Fruit fly (Drosophila melanogaster) whole organism, embryonic: ENCODE measurements around the gene CG14341.
A peak's percentile ranks its signal among the peaks of the same experiment; 100 is the strongest.

Source experiments
- ATbp ChIP-seq: fragments of 200-800 bp; sonication (Bioruptor generic); optimal IDR thresholded peaks from 2 replicates; lab custom pipeline; 2017; ENCODE audit warnings: missing biosample characterization, mild to moderate bottlenecking, missing genetic modification characterization, missing genetic modification reagents
- Asciz ChIP-seq: fragments of 200-800 bp; sonication (Bioruptor generic); optimal IDR thresholded peaks from 2 replicates; lab custom pipeline; 2017; ENCODE audit warnings: missing biosample characterization, mild to moderate bottlenecking, missing genetic modification characterization, missing genetic modification reagents
- Atf3 ChIP-seq: fragments of 200-800 bp; sonication (Bioruptor generic); optimal IDR thresholded peaks from 3 replicates; lab custom pipeline; 2016; ENCODE audit warnings: missing biosample characterization, missing genetic modification characterization
- BEAF-32 ChIP-seq: fragments of 200-800 bp; sonication (Bioruptor generic); optimal IDR thresholded peaks from 3 replicates; lab custom pipeline; 2017; ENCODE audit warnings: missing biosample characterization, missing genetic modification characterization, mild to moderate bottlenecking, moderate library complexity, missing genetic modification reagents
- CG10366 ChIP-seq: fragments of 200-800 bp; sonication (Bioruptor generic); IDR thresholded peaks from 2 replicates; pipeline ENCODE4 v1.3.6; 2022; ENCODE audit warnings: missing biosample characterization, missing genetic modification characterization
- CG10431 ChIP-seq: fragments of 200-800 bp; sonication (Bioruptor generic); optimal IDR thresholded peaks from 3 replicates; lab custom pipeline; 2018; ENCODE audit warnings: missing biosample characterization, mild to moderate bottlenecking, missing genetic modification characterization
- CG11560 ChIP-seq: fragments of 200-800 bp; sonication (Bioruptor generic); IDR thresholded peaks from 3 replicates; pipeline ENCODE4 v1.3.6; 2022; ENCODE audit warnings: missing biosample characterization, missing genetic modification characterization
- CG13424 ChIP-seq: fragments of 200-800 bp; sonication (Bioruptor generic); optimal IDR thresholded peaks from 2 replicates; lab custom pipeline; 2019; ENCODE audit warnings: missing biosample characterization, mild to moderate bottlenecking, missing genetic modification characterization, moderate library complexity
- CG13624 ChIP-seq: fragments of 200-800 bp; sonication (Bioruptor generic); optimal IDR thresholded peaks from 2 replicates; lab custom pipeline; 2016; ENCODE audit warnings: missing biosample characterization, missing genetic modification characterization
- CG15601 ChIP-seq: fragments of 200-800 bp; sonication (Bioruptor generic); optimal IDR thresholded peaks from 3 replicates; lab custom pipeline; 2019; ENCODE audit warnings: missing biosample characterization, mild to moderate bottlenecking, missing genetic modification characterization, moderate library complexity
- CG18011 ChIP-seq: fragments of 200-800 bp; sonication (Bioruptor generic); optimal IDR thresholded peaks from 2 replicates; lab custom pipeline; 2017; ENCODE audit warnings: missing biosample characterization, missing genetic modification characterization, mild to moderate bottlenecking, moderate library complexity, missing genotype
- CG2120 ChIP-seq: fragments of 200-800 bp; sonication (Bioruptor generic); optimal IDR thresholded peaks from 3 replicates; lab custom pipeline; 2016; ENCODE audit warnings: missing biosample characterization, missing genetic modification characterization
- CG3065 ChIP-seq: fragments of 200-800 bp; sonication (Bioruptor generic); optimal IDR thresholded peaks from 2 replicates; lab custom pipeline; 2016; ENCODE audit warnings: missing biosample characterization, missing genetic modification characterization
- CG32532 ChIP-seq: fragments of 200-800 bp; sonication (Bioruptor generic); IDR thresholded peaks from 2 replicates; pipeline ENCODE4 v1.3.6; 2022; ENCODE audit warnings: missing biosample characterization, missing genetic modification characterization
- CG33213 ChIP-seq: fragments of 200-800 bp; sonication (Bioruptor generic); optimal IDR thresholded peaks from 3 replicates; lab custom pipeline; 2016; ENCODE audit warnings: missing biosample characterization, missing genetic modification characterization
- CG34422 ChIP-seq: fragments of 200-800 bp; sonication (Bioruptor generic); IDR thresholded peaks from 3 replicates; pipeline ENCODE4 v1.3.6; 2022; ENCODE audit warnings: missing biosample characterization, missing genetic modification characterization
- CG6791 ChIP-seq: fragments of 200-800 bp; sonication (Bioruptor generic); IDR thresholded peaks from 3 replicates; pipeline ENCODE4 v1.3.6; 2022; ENCODE audit warnings: missing biosample characterization, missing genetic modification characterization; ENCODE audit not compliant: partially characterized antibody
- CG6813 ChIP-seq: fragments of 200-800 bp; sonication (Bioruptor generic); optimal IDR thresholded peaks from 2 replicates; lab custom pipeline; 2017; ENCODE audit warnings: missing biosample characterization, missing genetic modification characterization, mild to moderate bottlenecking, moderate library complexity, missing genetic modification reagents
- CG7745 ChIP-seq: fragments of 200-800 bp; sonication (Bioruptor generic); optimal IDR thresholded peaks from 2 replicates; lab custom pipeline; 2018; ENCODE audit warnings: missing biosample characterization, mild to moderate bottlenecking, missing genetic modification characterization, moderate library complexity
- CG7786 ChIP-seq: fragments of 200-800 bp; sonication (Bioruptor generic); optimal IDR thresholded peaks from 2 replicates; lab custom pipeline; 2016; ENCODE audit warnings: missing biosample characterization, missing genetic modification characterization
- CG7839 ChIP-seq: fragments of 200-800 bp; sonication (Bioruptor generic); optimal IDR thresholded peaks from 3 replicates; lab custom pipeline; 2018; ENCODE audit warnings: missing biosample characterization, mild to moderate bottlenecking, missing genetic modification characterization, moderate library complexity
- CG9817 ChIP-seq: fragments of 200-800 bp; sonication (Bioruptor generic); optimal IDR thresholded peaks from 2 replicates; lab custom pipeline; 2018; ENCODE audit warnings: missing biosample characterization, mild to moderate bottlenecking, missing genetic modification characterization, moderate library complexity
- CTCF ChIP-seq: fragments of 200-800 bp; sonication (Bioruptor generic); optimal IDR thresholded peaks from 2 replicates; lab custom pipeline; 2017; ENCODE audit warnings: missing biosample characterization, mild to moderate bottlenecking, missing genetic modification characterization, moderate library complexity
- Dbx ChIP-seq: fragments of 200-800 bp; sonication (Bioruptor generic); IDR thresholded peaks from 3 replicates; pipeline ENCODE4 v1.3.6; 2022; ENCODE audit warnings: missing biosample characterization, missing genetic modification characterization
- Dref ChIP-seq: fragments of 200-800 bp; sonication (Bioruptor generic); IDR thresholded peaks from 2 replicates; pipeline ENCODE4 v1.3.6; 2022; ENCODE audit warnings: missing biosample characterization, missing genetic modification characterization
- Kr ChIP-seq: fragments of 200-800 bp; sonication (Bioruptor generic); optimal IDR thresholded peaks from 2 replicates; lab custom pipeline; 2017; ENCODE audit warnings: missing biosample characterization, mild to moderate bottlenecking, missing genetic modification characterization
- Mad ChIP-seq: fragments of 200-800 bp; sonication (Bioruptor generic); optimal IDR thresholded peaks from 2 replicates; lab custom pipeline; 2016; ENCODE audit warnings: missing biosample characterization, missing genetic modification characterization
- Myb ChIP-seq: fragments of 200-800 bp; sonication (Bioruptor generic); optimal IDR thresholded peaks from 2 replicates; lab custom pipeline; 2016; ENCODE audit warnings: missing biosample characterization, missing genetic modification characterization
- Nf-YA ChIP-seq: fragments of 200-800 bp; sonication (Bioruptor generic); IDR thresholded peaks from 2 replicates; pipeline ENCODE4 v1.3.6; 2022; ENCODE audit warnings: missing biosample characterization, missing genetic modification characterization
- NfI ChIP-seq: fragments of 200-800 bp; sonication (Bioruptor generic); optimal IDR thresholded peaks from 3 replicates; lab custom pipeline; 2018; ENCODE audit warnings: missing biosample characterization, mild to moderate bottlenecking, missing genetic modification characterization, moderate library complexity
- Opbp ChIP-seq: fragments of 200-800 bp; sonication (Bioruptor generic); IDR thresholded peaks from 3 replicates; pipeline ENCODE4 v1.3.6; 2022; ENCODE audit warnings: missing biosample characterization, missing genetic modification characterization; ENCODE audit not compliant: partially characterized antibody
- Optix ChIP-seq: fragments of 200-800 bp; sonication (Bioruptor generic); IDR thresholded peaks from 3 replicates; pipeline ENCODE4 v1.3.6; 2022; ENCODE audit warnings: missing biosample characterization, missing genetic modification characterization
- Xbp1 ChIP-seq: fragments of 200-800 bp; sonication (Bioruptor generic); optimal IDR thresholded peaks from 3 replicates; lab custom pipeline; 2016; ENCODE audit warnings: missing biosample characterization, mild to moderate bottlenecking, missing genetic modification characterization
- ap ChIP-seq: fragments of 200-800 bp; sonication (Bioruptor generic); IDR thresholded peaks from 2 replicates; pipeline ENCODE4 v1.3.6; 2022; ENCODE audit warnings: missing biosample characterization, missing genetic modification characterization
- bcd ChIP-seq: fragments of 200-800 bp; sonication (Bioruptor generic); optimal IDR thresholded peaks from 2 replicates; lab custom pipeline; 2017; ENCODE audit warnings: missing biosample characterization, mild to moderate bottlenecking, missing genetic modification characterization
- bigmax ChIP-seq: fragments of 200-800 bp; sonication (Bioruptor generic); optimal IDR thresholded peaks from 2 replicates; lab custom pipeline; 2018; ENCODE audit warnings: missing biosample characterization, mild to moderate bottlenecking, missing genetic modification characterization
- cg ChIP-seq: fragments of 200-800 bp; sonication (Bioruptor generic); optimal IDR thresholded peaks from 3 replicates; lab custom pipeline; 2019; ENCODE audit warnings: missing biosample characterization, mild to moderate bottlenecking, missing genetic modification characterization, moderate library complexity
- eve ChIP-seq, 2 experiments: fragments of >200 bp; optimal IDR thresholded peaks; 2 replicates each; lab custom pipeline; 2017; ENCODE audit warnings: missing biosample characterization in 2 of 2, missing genetic modification characterization in 2 of 2
- fd3F ChIP-seq: fragments of 200-800 bp; sonication (Bioruptor generic); optimal IDR thresholded peaks from 2 replicates; lab custom pipeline; 2018; ENCODE audit warnings: missing biosample characterization, mild to moderate bottlenecking, missing genetic modification characterization, moderate library complexity
- gem ChIP-seq: fragments of 200-800 bp; sonication (Bioruptor generic); optimal IDR thresholded peaks from 2 replicates; lab custom pipeline; 2019; ENCODE audit warnings: missing biosample characterization, mild to moderate bottlenecking, missing genetic modification characterization, moderate library complexity
- jing ChIP-seq: fragments of 200-800 bp; sonication (Bioruptor generic); optimal IDR thresholded peaks from 2 replicates; lab custom pipeline; 2018; ENCODE audit warnings: missing biosample characterization, mild to moderate bottlenecking, missing genetic modification characterization
- lbe ChIP-seq: fragments of 200-800 bp; sonication (Bioruptor generic); optimal IDR thresholded peaks from 2 replicates; lab custom pipeline; 2016; ENCODE audit warnings: missing biosample characterization, mild to moderate bottlenecking, missing genetic modification characterization
- nmo ChIP-seq: fragments of 200-800 bp; sonication (Bioruptor generic); optimal IDR thresholded peaks from 2 replicates; lab custom pipeline; 2018; ENCODE audit warnings: missing biosample characterization, mild to moderate bottlenecking, missing genetic modification characterization, moderate library complexity
- nom ChIP-seq: fragments of 200-800 bp; sonication (Bioruptor generic); optimal IDR thresholded peaks from 2 replicates; lab custom pipeline; 2017; ENCODE audit warnings: missing biosample characterization, missing genetic modification characterization, mild to moderate bottlenecking, moderate library complexity, missing genetic modification reagents
- sna ChIP-seq: fragments of 200-800 bp; sonication (Bioruptor generic); IDR thresholded peaks from 2 replicates; pipeline ENCODE4 v1.3.6; 2022; ENCODE audit warnings: missing biosample characterization, missing genetic modification characterization; ENCODE audit not compliant: partially characterized antibody
- sug ChIP-seq: fragments of 200-800 bp; optimal IDR thresholded peaks from 2 replicates; lab custom pipeline; 2019; ENCODE audit warnings: missing biosample characterization, mild to moderate bottlenecking, missing genetic modification characterization, moderate library complexity
- tgo ChIP-seq: fragments of 200-800 bp; sonication (Bioruptor generic); IDR thresholded peaks from 3 replicates; pipeline ENCODE4 v1.3.6; 2022; ENCODE audit warnings: missing biosample characterization, missing genetic modification characterization
- zf30C ChIP-seq: fragments of 200-800 bp; sonication (Bioruptor generic); optimal IDR thresholded peaks from 3 replicates; lab custom pipeline; 2018; ENCODE audit warnings: missing biosample characterization, mild to moderate bottlenecking, missing genetic modification characterization

CG14341 gene

DNA sequence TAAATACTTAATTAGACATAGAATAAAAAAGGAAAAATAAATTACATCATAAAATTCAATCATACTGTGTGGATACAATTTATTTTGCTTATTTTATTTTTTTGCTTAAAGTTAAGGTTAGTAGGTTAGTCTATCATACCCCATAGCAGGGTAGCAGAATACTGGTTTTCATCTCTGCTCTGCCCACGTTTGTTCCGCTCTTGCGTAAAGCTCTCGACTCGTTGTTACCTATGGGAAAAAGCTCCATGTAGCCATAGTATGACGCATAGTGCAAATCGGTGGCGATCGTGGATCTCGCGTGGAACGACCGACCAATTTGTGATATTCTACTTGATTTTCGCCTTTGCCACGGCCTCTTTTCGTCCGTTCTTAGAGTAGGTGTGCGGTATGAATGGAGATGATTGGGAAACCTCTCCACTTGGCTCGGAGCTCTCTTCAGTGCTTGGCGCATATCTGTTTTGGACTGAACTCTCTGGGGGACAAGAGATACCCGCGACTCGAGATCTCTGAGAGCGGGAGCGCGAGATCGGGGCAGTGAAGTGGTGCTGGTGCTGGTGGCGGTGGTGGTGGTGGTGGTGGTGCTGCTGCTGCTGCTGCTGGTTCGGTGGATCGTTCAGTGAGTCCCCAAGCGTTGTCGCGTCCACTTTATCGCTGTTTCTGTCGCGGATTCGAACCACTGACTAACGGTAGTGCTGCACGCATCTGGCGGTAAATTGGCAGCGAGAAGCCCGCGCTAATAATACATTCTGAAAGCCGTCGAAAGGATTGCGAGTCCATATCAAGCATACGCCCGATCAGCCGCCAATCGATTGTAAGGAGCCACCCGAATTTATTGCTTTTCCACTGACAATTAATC lies 19.6 kb downstream of the CG14341 start, which contains the start of gene CG5001 (continued):
- TF ChIP-seq jing (GFP tag; lab: Kevin White, UChicago) (no peak), CG32532 (GFP tag; lab: Robert Waterston, UW) (peak; percentile 95), Dbx (GFP tag; lab: Robert Waterston, UW) (peak; percentile 86), Dref (GFP tag; lab: Robert Waterston, UW) (0 out of 2 replicates have a peak, but pooled peaks have one; percentile 9), lbe (GFP tag; lab: Kevin White, UChicago) (no peak), CTCF (GFP tag; lab: Kevin White, UChicago) (peak; percentile 65), CG2120 (GFP tag; lab: Kevin White, UChicago) (peak; percentile 87), CG11560 (tag; lab: Robert Waterston, UW) (peak; percentile 55; the same call in 2 of the 3 replicates), CG7839 (tag; lab: Kevin White, UChicago) (peak; percentile 91), Atf3 (peak; percentile 28), ATbp (GFP tag; lab: Kevin White, UChicago) (peak; percentile 78), bigmax (GFP tag; lab: Kevin White, UChicago) (no peak), CG18011 (peak; percentile 57), ap (GFP tag; lab: Robert Waterston, UW) (peak; percentile 57), eve (GFP tag; optimal IDR thresholded peaks at IDR 0.05; lab: Kevin White, UChicago) (no peak), Nf-YA (GFP tag; lab: Robert Waterston, UW) (peak; percentile 76), nom (GFP tag; lab: Kevin White, UChicago) (peak; percentile 54), CG33213 (peak; percentile 60), CG34422 (GFP tag; lab: Robert Waterston, UW) (peak; percentile 83), nmo (GFP tag; lab: Kevin White, UChicago) (peak; percentile 87), CG10366 (GFP tag; lab: Robert Waterston, UW) (peak; percentile 84), Optix (GFP tag; lab: Robert Waterston, UW) (peak; percentile 7; the same call in 1 of the 3 replicates), CG3065 (GFP tag; lab: Kevin White, UChicago) (no peak), fd3F (GFP tag; lab: Kevin White, UChicago) (peak; percentile 73), Xbp1 (GFP tag; lab: Kevin White, UChicago) (peak; percentile 88), CG15601 (tag; lab: Kevin White, UChicago) (peak; percentile 76), Kr (GFP tag; lab: Kevin White, UChicago) (no peak), sug (peak; percentile 85), CG10431 (peak; percentile 97), tgo (peak; percentile 93), sna (GFP tag; lab: Robert Waterston, UW) (peak; percentile 32; the same call in 1 of the 2 replicates), Mad (GFP tag; lab: Kevin White, UChicago) (peak; percentile 46), zf30C (no peak), CG13424 (peak; percentile 90), CG13624 (peak; percentile 77), NfI (GFP tag; lab: Kevin White, UChicago) (peak; percentile 79), CG6791 (GFP tag; lab: Robert Waterston, UW) (no peak), cg (peak; percentile 62), BEAF-32 (GFP tag; lab: Kevin White, UChicago) (no peak), CG7745 (tag; lab: Kevin White, UChicago) (no peak), CG7786 (GFP tag; lab: Kevin White, UChicago) (peak; percentile 53), CG6813 (GFP tag; lab: Kevin White, UChicago) (peak; percentile 75), gem (peak; percentile 94), Asciz (no peak), Opbp (no peak), Myb (GFP tag; lab: Kevin White, UChicago) (peak; percentile 15), CG9817 (tag; lab: Kevin White, UChicago) (peak; percentile 79), bcd (peak; percentile 84)
